Worm (Caenorhabditis elegans) whole organism, mixed stage, embryonic: ENCODE data around the gene F54E7.9.

Source experiments
- blmp-1 ChIP-seq: fragments of 150-350 bp; optimal IDR thresholded peaks from 2 replicates; lab custom pipeline; 2014; ENCODE audit warnings: missing biosample characterization, missing genetic modification characterization
- ces-1 ChIP-seq: fragments of 150-350 bp; optimal IDR thresholded peaks from 2 replicates; lab custom pipeline; 2014; ENCODE audit warnings: missing biosample characterization, missing genetic modification reagents, missing genetic modification characterization
- drap-1 ChIP-seq: fragments of 200-800 bp; sonication (Bioruptor generic); optimal IDR thresholded peaks from 3 replicates; lab custom pipeline; 2018; ENCODE audit warnings: mild to moderate bottlenecking, missing genetic modification characterization, missing compliant biosample characterization
- elt-1 ChIP-seq: sonication (generic microtip); optimal IDR thresholded peaks from 2 replicates; lab custom pipeline; 2017; ENCODE audit warnings: missing genetic modification characterization, mild to moderate bottlenecking, missing compliant biosample characterization, antibody characterized with exemption, moderate library complexity, borderline replicate concordance; ENCODE audit not compliant: insufficient read depth
- elt-3 ChIP-seq: fragments of 150-350 bp; optimal IDR thresholded peaks from 2 replicates; lab custom pipeline; 2014; ENCODE audit warnings: missing biosample characterization, missing genetic modification characterization
- hlh-1 ChIP-seq: fragments of 150-350 bp; optimal IDR thresholded peaks from 2 replicates; lab custom pipeline; 2014; ENCODE audit warnings: missing biosample characterization, missing genetic modification reagents, missing genetic modification characterization
- lin-32 ChIP-seq: fragments of 200-800 bp; sonication (Bioruptor generic); optimal IDR thresholded peaks from 2 replicates; lab custom pipeline; 2018; ENCODE audit warnings: mild to moderate bottlenecking, missing genetic modification characterization, missing compliant biosample characterization
- mab-5 ChIP-seq: fragments of 150-350 bp; optimal IDR thresholded peaks from 2 replicates; lab custom pipeline; 2014; ENCODE audit warnings: missing biosample characterization, missing genetic modification characterization
- mep-1 ChIP-seq: fragments of 150-350 bp; optimal IDR thresholded peaks from 2 replicates; lab custom pipeline; 2017; ENCODE audit warnings: missing biosample characterization, missing genetic modification reagents, missing genetic modification characterization, inconsistent platforms
- nhr-237 ChIP-seq: fragments of 150-350 bp; optimal IDR thresholded peaks from 2 replicates; lab custom pipeline; 2014; ENCODE audit warnings: missing biosample characterization, missing genetic modification characterization
- nhr-28 ChIP-seq: fragments of 150-350 bp; optimal IDR thresholded peaks from 2 replicates; lab custom pipeline; 2014; ENCODE audit warnings: missing biosample characterization, missing genetic modification characterization
- nhr-76 ChIP-seq: sonication (generic microtip); optimal IDR thresholded peaks from 2 replicates; lab custom pipeline; 2017; ENCODE audit warnings: missing biosample characterization, missing genetic modification characterization
- snpc-4 ChIP-seq: fragments of 150-350 bp; optimal IDR thresholded peaks from 2 replicates; lab custom pipeline; 2014; ENCODE audit warnings: missing biosample characterization, missing genetic modification characterization
- unc-39 ChIP-seq: fragments of 150-350 bp; optimal IDR thresholded peaks from 2 replicates; lab custom pipeline; 2014; ENCODE audit warnings: missing biosample characterization, missing genetic modification characterization

DNA sequence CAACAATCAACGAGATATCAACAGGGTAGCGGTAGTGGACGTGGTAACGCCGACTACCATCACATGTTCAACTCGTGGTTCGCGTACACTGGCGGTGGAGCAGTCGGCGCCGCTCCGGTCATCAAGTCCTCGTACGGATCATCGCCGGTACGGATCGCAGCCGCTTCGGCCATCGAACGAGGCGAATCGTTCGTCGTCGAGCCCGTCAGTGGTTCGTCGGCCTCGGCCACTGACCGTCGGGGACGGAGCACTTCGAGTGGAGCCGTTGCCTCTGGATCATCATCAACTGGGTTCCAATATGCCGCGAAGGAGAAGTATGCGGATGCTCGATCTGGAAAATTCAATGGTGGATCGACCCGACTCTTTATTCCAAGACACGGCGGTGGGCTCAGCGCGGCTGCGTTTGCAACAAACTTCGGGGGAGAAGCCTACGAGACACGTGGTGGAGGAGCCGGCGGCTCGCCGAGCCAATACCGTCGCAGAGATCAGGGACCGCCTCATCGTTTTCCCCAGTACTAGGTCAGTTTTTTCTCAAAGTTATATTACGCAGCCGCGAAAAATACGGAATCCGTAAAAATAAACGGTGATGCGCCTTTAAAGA, 2.2 kb downstream of the F54E7.9 start:
- TF ChIP-seq mab-5 (tag; lab: Kevin White, UChicago) (no peak), elt-3 (tag; lab: Kevin White, UChicago) (no peak), hlh-1 (tag; lab: Kevin White, UChicago) (no peak), unc-39 (tag; lab: Kevin White, UChicago) (no peak), mep-1 (no peak), nhr-76 (tag; lab: Kevin White, UChicago) (no peak), snpc-4 (no peak), nhr-237 (no peak), ces-1 (GFP tag; lab: Kevin White, UChicago) (no peak), nhr-28 (tag; lab: Kevin White, UChicago) (no peak), lin-32 (no peak), elt-1 (tag; lab: Kevin White, UChicago) (no peak), drap-1 (GFP tag; lab: Kevin White, UChicago) (no peak), blmp-1 (tag; lab: Kevin White, UChicago) (no peak)
